Worm (Caenorhabditis elegans) whole organism, L4 larva: ENCODE data around the gene D2096.9.
"Not testable (repeated sequence)": the region's sequence is repeated elsewhere in the genome, so short reads cannot be mapped to it uniquely, and the experiment has no call there.

Source experiments
- D1046.2 ChIP-seq: fragments of 200-800 bp; sonication (Bioruptor generic); IDR thresholded peaks from 2 replicates; pipeline ENCODE4 v1.3.6; 2022; ENCODE audit warnings: missing genetic modification characterization, missing compliant biosample characterization
- F10B5.3 ChIP-seq: sonication (generic microtip); optimal IDR thresholded peaks from 2 replicates; lab custom pipeline; 2016; ENCODE audit warnings: mild to moderate bottlenecking, missing genetic modification characterization, missing compliant biosample characterization
- F26F4.8 ChIP-seq: fragments of 200-800 bp; sonication (Bioruptor generic); conservative IDR thresholded peaks from 2 replicates; pipeline ENCODE4 v1.3.6; 2022; ENCODE audit warnings: missing genetic modification characterization, missing compliant biosample characterization
- F37D6.2 ChIP-seq: sonication (generic microtip); optimal IDR thresholded peaks from 2 replicates; lab custom pipeline; 2016; ENCODE audit warnings: mild to moderate bottlenecking, missing genetic modification characterization, missing compliant biosample characterization
- F44E2.7 ChIP-seq: fragments of 200-800 bp; sonication (Bioruptor generic); IDR thresholded peaks from 2 replicates; pipeline ENCODE4 v2.1.2; 2022; ENCODE audit warnings: missing genetic modification characterization, missing compliant biosample characterization
- Y105C5A.15 ChIP-seq: fragments of 200-800 bp; sonication (Bioruptor generic); IDR thresholded peaks from 2 replicates; pipeline ENCODE4 v1.3.6; 2022; ENCODE audit warnings: missing genetic modification characterization, missing compliant biosample characterization
- Y75B8A.6 ChIP-seq: fragments of 200-800 bp; sonication (Bioruptor generic); IDR thresholded peaks from 2 replicates; pipeline ENCODE4 v1.3.6; 2022; ENCODE audit warnings: missing genetic modification reagents, missing genetic modification characterization, missing compliant biosample characterization
- ZK337.2 ChIP-seq: fragments of 200-800 bp; sonication (Bioruptor generic); IDR thresholded peaks from 2 replicates; pipeline ENCODE4 v1.3.6; 2022; ENCODE audit warnings: missing genetic modification reagents, missing genetic modification characterization, missing compliant biosample characterization
- ZK546.5 ChIP-seq, 2 experiments: sonication (generic microtip); optimal IDR thresholded peaks; 2 replicates each; lab custom pipeline; 2017; ENCODE audit warnings: missing biosample characterization in 2 of 2, missing genetic modification characterization in 2 of 2
- aha-1 ChIP-seq: fragments of 150-350 bp; peaks from one replicate; lab custom pipeline; 2014; ENCODE audit warnings: missing biosample characterization, missing genetic modification characterization
- arid-1 ChIP-seq: fragments of 200-800 bp; sonication (Bioruptor generic); conservative IDR thresholded peaks from 2 replicates; pipeline ENCODE4 v1.3.6; 2022; ENCODE audit warnings: missing genetic modification reagents, missing genetic modification characterization, missing compliant biosample characterization
- ces-1 ChIP-seq: fragments of 150-350 bp; sonication (generic microtip); optimal IDR thresholded peaks from 4 replicates; lab custom pipeline; 2014; ENCODE audit warnings: missing biosample characterization, missing genetic modification reagents, missing genetic modification characterization
- ctbp-1 ChIP-seq: fragments of 200-800 bp; sonication (Bioruptor generic); IDR thresholded peaks from 2 replicates; pipeline ENCODE4 v1.3.6; 2022; ENCODE audit warnings: missing genetic modification reagents, missing genetic modification characterization, missing compliant biosample characterization
- daf-12 ChIP-seq: fragments of 150-350 bp; optimal IDR thresholded peaks from 2 replicates; lab custom pipeline; 2014; ENCODE audit warnings: missing biosample characterization, missing genetic modification reagents, missing genetic modification characterization
- dmd-6 ChIP-seq: fragments of 200-800 bp; sonication (Bioruptor generic); IDR thresholded peaks from 2 replicates; pipeline ENCODE4 v1.3.6; 2022; ENCODE audit warnings: missing genetic modification reagents, missing genetic modification characterization, missing compliant biosample characterization
- dmd-8 ChIP-seq: fragments of 200-800 bp; sonication (Bioruptor generic); IDR thresholded peaks from 2 replicates; pipeline ENCODE4 v1.3.6; 2022; ENCODE audit warnings: missing genetic modification characterization, missing compliant biosample characterization
- dmd-9 ChIP-seq: fragments of 200-800 bp; sonication (Bioruptor generic); IDR thresholded peaks from 2 replicates; pipeline ENCODE4 v1.3.6; 2022; ENCODE audit warnings: missing genetic modification reagents, missing genetic modification characterization, missing compliant biosample characterization
- duxl-1 ChIP-seq: sonication (generic microtip); optimal IDR thresholded peaks from 2 replicates; lab custom pipeline; 2016; ENCODE audit warnings: mild to moderate bottlenecking, missing genetic modification characterization, moderate library complexity, missing compliant biosample characterization; ENCODE audit not compliant: poor library complexity
- egl-43 ChIP-seq: fragments of 200-800 bp; sonication (Bioruptor generic); IDR thresholded peaks from 2 replicates; pipeline ENCODE4 v1.3.6; 2022; ENCODE audit warnings: missing genetic modification reagents, missing genetic modification characterization, missing compliant biosample characterization
- fos-1 ChIP-seq: fragments of 150-350 bp; optimal IDR thresholded peaks from 2 replicates; lab custom pipeline; 2014; ENCODE audit warnings: missing biosample characterization, missing genetic modification characterization
- jun-1 ChIP-seq: fragments of 150-350 bp; optimal IDR thresholded peaks from 2 replicates; lab custom pipeline; 2014; ENCODE audit warnings: missing biosample characterization, missing genetic modification reagents, missing genetic modification characterization
- lim-7 ChIP-seq: fragments of 200-800 bp; sonication (Bioruptor generic); IDR thresholded peaks from 2 replicates; pipeline ENCODE4 v1.3.6; 2022; ENCODE audit warnings: missing genetic modification characterization, missing compliant biosample characterization
- lin-1 ChIP-seq: fragments of 200-800 bp; sonication (Bioruptor generic); IDR thresholded peaks from 2 replicates; pipeline ENCODE4 v1.3.6; 2022; ENCODE audit warnings: missing genetic modification reagents, missing genetic modification characterization, missing compliant biosample characterization
- lin-15B ChIP-seq: fragments of 150-350 bp; sonication (generic microtip); optimal IDR thresholded peaks from 3 replicates; lab custom pipeline; 2014; ENCODE audit warnings: missing biosample characterization, missing genetic modification characterization
- lir-3 ChIP-seq: sonication (generic microtip); optimal IDR thresholded peaks from 2 replicates; lab custom pipeline; 2016; ENCODE audit warnings: mild to moderate bottlenecking, missing genetic modification characterization, missing compliant biosample characterization
- madf-5 ChIP-seq, 2 experiments: fragments of 200-800 bp; sonication (Bioruptor generic); IDR thresholded peaks; 2 replicates each; pipeline ENCODE4 v1.3.6; 2022; ENCODE audit warnings: missing compliant biosample characterization in 2 of 2, missing genetic modification characterization in 2 of 2
- madf-9 ChIP-seq: fragments of 200-800 bp; sonication (Bioruptor generic); conservative IDR thresholded peaks from 2 replicates; pipeline ENCODE4 v1.3.6; 2022; ENCODE audit warnings: missing genetic modification reagents, missing genetic modification characterization, missing compliant biosample characterization
- mdt-29 ChIP-seq: fragments of 200-800 bp; sonication (Bioruptor generic); IDR thresholded peaks from 2 replicates; pipeline ENCODE4 v1.3.6; 2022; ENCODE audit warnings: missing genetic modification reagents, missing genetic modification characterization, missing compliant biosample characterization
- mep-1 ChIP-seq: fragments of 150-350 bp; sonication (generic microtip); optimal IDR thresholded peaks from 3 replicates; lab custom pipeline; 2014; ENCODE audit warnings: missing biosample characterization, missing genetic modification characterization
- mes-2 ChIP-seq: sonication (generic microtip); optimal IDR thresholded peaks from 2 replicates; lab custom pipeline; 2016; ENCODE audit warnings: missing genotype, mild to moderate bottlenecking, missing genetic modification characterization, missing compliant biosample characterization; ENCODE audit not compliant: poor library complexity, severe bottlenecking
- mxl-3 ChIP-seq: fragments of 200-800 bp; sonication (Bioruptor generic); optimal IDR thresholded peaks from 2 replicates; lab custom pipeline; 2018; ENCODE audit warnings: mild to moderate bottlenecking, missing genetic modification characterization, missing compliant biosample characterization
- nhr-10 ChIP-seq: fragments of 150-350 bp; optimal IDR thresholded peaks from 2 replicates; lab custom pipeline; 2014; ENCODE audit warnings: missing biosample characterization, missing genetic modification characterization
- nhr-41 ChIP-seq: fragments of 200-800 bp; sonication (Bioruptor generic); IDR thresholded peaks from 2 replicates; pipeline ENCODE4 v1.3.6; 2022; ENCODE audit warnings: missing genetic modification reagents, missing genetic modification characterization, missing compliant biosample characterization
- nhr-42 ChIP-seq: fragments of 200-800 bp; sonication (Bioruptor generic); IDR thresholded peaks from 2 replicates; pipeline ENCODE4 v1.3.6; 2022; ENCODE audit warnings: missing genetic modification characterization, missing compliant biosample characterization
- nhr-6 ChIP-seq: fragments of 150-350 bp; optimal IDR thresholded peaks from 2 replicates; lab custom pipeline; 2014; ENCODE audit warnings: missing biosample characterization, missing genetic modification characterization
- nhr-76 ChIP-seq: fragments of 150-350 bp; optimal IDR thresholded peaks from 2 replicates; lab custom pipeline; 2014; ENCODE audit warnings: missing biosample characterization, missing genetic modification characterization
- pha-4 ChIP-seq, 2 experiments: fragments of 150-350 bp in 1 of 2; fragments of 200-800 bp in 1 of 2; sonication (Bioruptor generic) in 1 of 2; IDR thresholded peaks in 1 of 2; optimal IDR thresholded peaks in 1 of 2; 2 replicates each; pipeline versions ENCODE4 v1.3.6 to Lab custom; 2014 to 2022; ENCODE audit warnings: missing genetic modification characterization in 2 of 2, missing genetic modification reagents in 2 of 2, missing biosample characterization in 1 of 2, missing compliant biosample characterization in 1 of 2
- saeg-2 ChIP-seq: fragments of 200-800 bp; sonication (Bioruptor generic); IDR thresholded peaks from 2 replicates; pipeline ENCODE4 v1.3.6; 2022; ENCODE audit warnings: missing genetic modification reagents, missing genetic modification characterization, missing compliant biosample characterization
- set-16 ChIP-seq: fragments of 200-800 bp; sonication (Bioruptor generic); IDR thresholded peaks from 2 replicates; pipeline ENCODE4 v1.3.6; 2022; ENCODE audit warnings: missing genetic modification reagents, missing genetic modification characterization, missing compliant biosample characterization
- snpc-1.2 ChIP-seq: fragments of 200-800 bp; sonication (Bioruptor generic); IDR thresholded peaks from 2 replicates; pipeline ENCODE4 v1.3.6; 2022; ENCODE audit warnings: missing genetic modification reagents, missing genetic modification characterization, missing compliant biosample characterization
- snpc-4 ChIP-seq: fragments of 150-350 bp; optimal IDR thresholded peaks from 2 replicates; lab custom pipeline; 2014; ENCODE audit warnings: missing biosample characterization, missing genetic modification characterization
- tra-1 ChIP-seq: fragments of 200-800 bp; sonication (Bioruptor generic); IDR thresholded peaks from 2 replicates; pipeline ENCODE4 v1.3.6; 2022; ENCODE audit warnings: missing genetic modification reagents, missing genetic modification characterization, missing compliant biosample characterization
- unc-130 ChIP-seq: sonication (generic microtip); optimal IDR thresholded peaks from 2 replicates; lab custom pipeline; 2016; ENCODE audit warnings: missing genetic modification reagents, missing genetic modification characterization, missing compliant biosample characterization
- zip-2 ChIP-seq: fragments of 150-350 bp; optimal IDR thresholded peaks from 2 replicates; lab custom pipeline; 2014; ENCODE audit warnings: missing biosample characterization, missing genetic modification characterization

The D2096.9 gene

DNA sequence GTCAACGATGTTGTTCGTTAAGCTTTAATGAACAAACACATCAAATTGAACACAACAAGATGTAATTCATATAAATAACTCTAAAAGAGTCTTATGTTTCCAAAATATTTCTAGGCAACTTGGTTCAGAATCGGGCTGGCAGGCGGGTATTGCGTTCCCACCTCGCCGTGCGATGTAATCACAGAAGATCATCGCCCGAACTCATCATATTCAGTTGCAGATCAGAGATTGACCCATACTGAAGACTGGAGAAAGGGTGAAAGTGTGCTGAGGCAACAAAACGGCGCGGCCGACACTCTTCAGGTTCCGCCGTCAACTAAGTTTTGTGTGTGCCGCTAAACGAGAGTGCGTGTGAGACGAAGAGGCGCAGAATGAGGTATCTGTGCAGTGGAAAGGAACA lies 45.9 kb upstream of the D2096.9 start (continued):
- TF ChIP-seq F44E2.7 (GFP tag; lab: Robert Waterston, UW) (no peak), fos-1 (tag; lab: Kevin White, UChicago) (no peak), nhr-76 (tag; lab: Kevin White, UChicago) (no peak), F10B5.3 (tag; lab: Kevin White, UChicago) (peak; percentile 86), unc-130 (GFP tag; lab: Kevin White, UChicago) (peak; percentile 90), lim-7 (GFP tag; lab: Robert Waterston, UW) (peak; percentile 68), ZK546.5 (tag; optimal IDR thresholded peaks at IDR 0.05; lab: Kevin White, UChicago) (no peak), egl-43 (GFP tag; lab: Robert Waterston, UW) (no peak; the same call in 1 of the 2 replicates), duxl-1 (peak; percentile 80), snpc-4 (peak; percentile 94), Y75B8A.6 (GFP tag; lab: Robert Waterston, UW) (peak; percentile 62; the same call in 1 of the 2 replicates), jun-1 (peak; percentile 38), F37D6.2 (tag; lab: Kevin White, UChicago) (peak; percentile 60), dmd-9 (GFP tag; lab: Robert Waterston, UW) (peak; percentile 59; the same call in 1 of the 2 replicates), lin-15B (no peak), ctbp-1 (GFP tag; lab: Robert Waterston, UW) (no peak), nhr-6 (tag; lab: Kevin White, UChicago) (peak; percentile 2)
- TF ChIP-seq, all 104 proteins: peak for 61

DNA sequence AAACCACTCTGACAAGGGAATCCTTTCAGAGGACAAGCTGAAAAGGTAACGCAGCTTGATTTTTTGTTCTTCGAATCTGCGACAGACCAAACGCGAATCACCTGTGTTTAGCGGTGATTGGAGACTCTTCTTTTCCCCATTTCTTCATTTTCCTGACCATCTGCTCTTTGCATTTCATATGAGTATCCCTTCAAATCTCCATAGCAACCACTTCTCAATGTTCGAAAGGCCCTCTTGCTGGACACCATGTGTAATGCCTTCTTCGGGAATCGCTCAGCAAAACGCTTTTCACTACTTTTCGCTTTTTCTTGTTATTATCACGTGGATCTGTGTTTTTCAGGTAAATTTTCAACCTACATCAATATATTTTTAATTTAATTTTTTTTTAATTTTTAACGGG lies 43.9 kb upstream of the D2096.9 start, which contains the start of the genes T26A8.3 and tmem-231:
Gene T26A8.3 (minus strand): TSS at position 101 of the 400 bp plus-strand sequence.
Gene tmem-231 (plus strand): TSS at position 249 of the 400 bp plus-strand sequence.
- TF ChIP-seq mxl-3 (GFP tag; lab: Kevin White, UChicago) = no peak
- TF ChIP-seq ces-1 (GFP tag; lab: Kevin White, UChicago) = no peak
- TF ChIP-seq madf-5 (GFP tag; IDR thresholded peaks at IDR 0.05; lab: Robert Waterston, UW) = no peak
- TF ChIP-seq daf-12 (tag; lab: Kevin White, UChicago) = no peak
- TF ChIP-seq set-16 (GFP tag; lab: Robert Waterston, UW) = no peak
- TF ChIP-seq mep-1 (tag; lab: Kevin White, UChicago) = no peak
- TF ChIP-seq zip-2 = no peak
- no peak for TF ChIP-seq mes-2 (tag; lab: Kevin White, UChicago)
- no peak for TF ChIP-seq nhr-10 (tag; lab: Kevin White, UChicago)
- no peak for TF ChIP-seq snpc-4

DNA sequence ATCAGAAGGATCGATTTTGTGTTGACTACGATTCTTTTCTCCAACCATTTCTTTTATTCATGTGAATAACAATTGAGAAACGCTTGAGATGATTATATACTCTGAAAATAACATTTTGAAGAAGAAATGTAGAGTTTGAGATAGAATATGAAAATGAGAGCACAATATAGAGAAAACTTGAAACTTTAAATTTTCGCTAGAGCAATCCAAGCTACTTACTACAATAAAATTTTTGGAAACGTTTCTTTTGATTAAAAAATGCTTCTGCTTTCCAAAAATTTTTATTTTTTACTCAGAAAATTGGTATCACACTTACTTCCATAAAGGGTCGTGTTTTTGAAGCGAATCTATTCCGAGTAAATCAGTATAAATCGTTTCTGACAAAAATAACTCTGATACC lies 38.4 kb upstream of the D2096.9 start, which contains the start of gene M116.5:
Gene M116.5 (minus strand): TSS at position 101 of the 400 bp plus-strand sequence.
- no peak for TF ChIP-seq mdt-29 (GFP tag; lab: Robert Waterston, UW)
- no peak for TF ChIP-seq nhr-42 (GFP tag; lab: Robert Waterston, UW)
- TF ChIP-seq lir-3 (tag; lab: Kevin White, UChicago) = no peak

DNA sequence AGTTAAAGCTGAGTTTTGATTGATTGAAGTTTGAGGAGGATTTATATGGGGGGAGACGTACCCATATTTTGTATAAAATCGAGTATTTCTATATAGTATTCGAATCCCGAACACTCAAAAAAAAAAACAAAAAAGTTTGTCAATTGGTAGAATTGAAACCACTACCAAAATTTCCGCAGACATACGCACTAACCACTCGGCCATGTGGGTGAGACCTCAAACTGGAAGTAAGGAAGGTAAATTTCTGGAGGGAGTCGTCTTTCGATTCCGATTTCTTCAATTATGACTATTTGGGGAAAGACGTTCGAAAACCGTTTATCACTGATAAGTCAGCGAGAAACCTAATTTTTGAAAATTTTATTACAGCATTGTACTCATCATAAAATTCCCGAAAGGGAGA lies 29.9 kb upstream of the D2096.9 start:
- peak; percentile 5 for TF ChIP-seq aha-1 (tag; lab: Kevin White, UChicago)
- TF ChIP-seq Y105C5A.15 (GFP tag; lab: Robert Waterston, UW) = peak; percentile 78; the same call in 1 of the 2 replicates
- peak; percentile 67 for TF ChIP-seq nhr-41 (GFP tag; lab: Robert Waterston, UW)
- peak; percentile 80; the same call in 1 of the 2 replicates for TF ChIP-seq pha-4 (GFP tag; IDR thresholded peaks at IDR 0.05; lab: Robert Waterston, UW)
- TF ChIP-seq pha-4 (tag; optimal IDR thresholded peaks at IDR 0.05; lab: Kevin White, UChicago) = not testable (repeated sequence)
- peak; percentile 81 for TF ChIP-seq arid-1 (GFP tag; lab: Robert Waterston, UW)
- TF ChIP-seq F26F4.8 (GFP tag; lab: Robert Waterston, UW) = peak; percentile 90
- 0 out of 2 replicates have a peak, but pooled peaks have one; percentile 19 for TF ChIP-seq F44E2.7 (GFP tag; lab: Robert Waterston, UW)
- TF ChIP-seq dmd-6 (GFP tag; lab: Robert Waterston, UW) = peak; percentile 36; the same call in 1 of the 2 replicates
- 0 out of 2 replicates have a peak, but pooled peaks have one; percentile 20 for TF ChIP-seq saeg-2 (GFP tag; lab: Robert Waterston, UW)
- TF ChIP-seq ctbp-1 (GFP tag; lab: Robert Waterston, UW) = peak; percentile 69
- 0 out of 2 replicates have a peak, but pooled peaks have one; percentile 35 for TF ChIP-seq tra-1
- TF ChIP-seq madf-5 (GFP tag; IDR thresholded peaks at IDR 0.05; lab: Robert Waterston, UW) = 0 out of 4 replicates have a peak, but pooled peaks of 1 of the 2 experiments have one; percentile 58
- TF ChIP-seq dmd-8 (GFP tag; lab: Robert Waterston, UW) = peak; percentile 95
- TF ChIP-seq lim-7 (GFP tag; lab: Robert Waterston, UW) = peak; percentile 92
- TF ChIP-seq ZK337.2 (GFP tag; lab: Robert Waterston, UW) = peak; percentile 78
- TF ChIP-seq madf-9 (GFP tag; lab: Robert Waterston, UW) = peak; percentile 67
- TF ChIP-seq egl-43 (GFP tag; lab: Robert Waterston, UW) = peak; percentile 86
- TF ChIP-seq D1046.2 (GFP tag; lab: Robert Waterston, UW) = peak; percentile 88; the same call in 1 of the 2 replicates
- peak; percentile 63 for TF ChIP-seq lin-1
- peak; percentile 40; the same call in 1 of the 2 replicates for TF ChIP-seq mdt-29 (GFP tag; lab: Robert Waterston, UW)
- TF ChIP-seq snpc-1.2 = peak; percentile 72; the same call in 1 of the 2 replicates
